4 fruit fly cellular contexts compared by ENCODE assay signal in the genomic region with DNA sequence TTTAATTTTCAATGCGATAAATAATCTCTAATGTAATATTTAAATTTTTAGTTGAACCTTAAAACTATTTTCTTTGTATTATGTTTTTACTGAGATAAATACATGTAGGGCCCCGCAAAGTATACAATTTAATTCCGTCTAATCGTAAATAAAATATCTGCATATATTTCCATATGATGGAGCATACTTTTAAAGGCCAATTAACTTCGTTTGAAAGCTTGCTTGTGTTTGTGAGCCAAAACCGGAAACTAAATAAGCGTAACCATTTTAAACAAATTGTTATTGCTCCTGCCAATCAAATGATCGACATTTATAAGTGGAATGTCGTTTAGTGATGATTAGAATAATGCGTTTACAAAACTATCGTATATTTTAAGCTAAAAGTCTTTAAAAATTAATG.
TF ChIP-seq lines count a peak whose summit lies in the region.

No protein-coding gene starts in this region.

- TF ChIP-seq CTCF in whole organism, embryonic (GFP tag; optimal IDR thresholded peaks at IDR 0.05; lab: Kevin White, UChicago) = no peak

TF ChIP-seq in whole organism, adult, 20 proteins besides CTCF, POLR2A, EP300 and RAD21:
- TF ChIP-seq CG11617 (GFP tag; optimal IDR thresholded peaks at IDR 0.05; lab: Kevin White, UChicago) = peak; percentile 29
- TF ChIP-seq Crg-1 (GFP tag; optimal IDR thresholded peaks at IDR 0.05; lab: Kevin White, UChicago) = no peak
- no peak for TF ChIP-seq toe (GFP tag; optimal IDR thresholded peaks at IDR 0.05; lab: Kevin White, UChicago)
- no peak for TF ChIP-seq tj (GFP tag; optimal IDR thresholded peaks at IDR 0.05; lab: Kevin White, UChicago)
- no peak for TF ChIP-seq CG1620 (GFP tag; optimal IDR thresholded peaks at IDR 0.05; lab: Kevin White, UChicago)
- no peak for TF ChIP-seq cnc (optimal IDR thresholded peaks at IDR 0.05; lab: Kevin White, UChicago)
- TF ChIP-seq CG33017 (tag; optimal IDR thresholded peaks at IDR 0.05; lab: Kevin White, UChicago) = no peak
- no peak for TF ChIP-seq Clk (GFP tag; optimal IDR thresholded peaks at IDR 0.05; lab: Kevin White, UChicago)
- TF ChIP-seq bab1 (GFP tag; optimal IDR thresholded peaks at IDR 0.05; lab: Kevin White, UChicago) = peak; percentile 36
- TF ChIP-seq Mnt (GFP tag; optimal IDR thresholded peaks at IDR 0.05; lab: Kevin White, UChicago) = no peak
- no peak for TF ChIP-seq Hr96 (GFP tag; optimal IDR thresholded peaks at IDR 0.05; lab: Kevin White, UChicago)
- no peak for TF ChIP-seq CG12768 (GFP tag; optimal IDR thresholded peaks at IDR 0.05; lab: Kevin White, UChicago)
- no peak for TF ChIP-seq CG14711 (tag; optimal IDR thresholded peaks at IDR 0.05; lab: Kevin White, UChicago)
- no peak for TF ChIP-seq CG5204 (GFP tag; optimal IDR thresholded peaks at IDR 0.05; lab: Kevin White, UChicago)
- no peak for TF ChIP-seq CG7045 (GFP tag; optimal IDR thresholded peaks at IDR 0.05; lab: Kevin White, UChicago)
- TF ChIP-seq CG7101 (tag; optimal IDR thresholded peaks at IDR 0.05; lab: Kevin White, UChicago) = peak; percentile 35
TF ChIP-seq in whole organism, adult: peak in this region for 3.

TF ChIP-seq in whole organism, embryonic, 481 proteins besides CTCF, POLR2A, EP300 and RAD21 (continues in another document):
- TF ChIP-seq CG10274 (GFP tag; optimal IDR thresholded peaks at IDR 0.05; lab: Kevin White, UChicago) (no peak), Meics (GFP tag; optimal IDR thresholded peaks at IDR 0.05; lab: Kevin White, UChicago) (peak; percentile 8), onecut (GFP tag; IDR thresholded peaks at IDR 0.05; lab: Robert Waterston, UW) (no peak), ci (GFP tag; IDR thresholded peaks at IDR 0.05; lab: Robert Waterston, UW) (peak; percentile 7; the same call in 1 of the 3 replicates), CG12299 (tag; optimal IDR thresholded peaks at IDR 0.05; lab: Kevin White, UChicago) (no peak), ranshi (GFP tag; IDR thresholded peaks at IDR 0.05; lab: Robert Waterston, UW) (no peak), CG12219 (GFP tag; optimal IDR thresholded peaks at IDR 0.05; lab: Kevin White, UChicago) (no peak), tna (GFP tag; IDR thresholded peaks at IDR 0.05; lab: Robert Waterston, UW; ENCODE audit: partially characterized antibody) (no peak), tll (GFP tag; optimal IDR thresholded peaks at IDR 0.05; lab: Kevin White, UChicago) (no peak), al (GFP tag; IDR thresholded peaks at IDR 0.05; lab: Robert Waterston, UW) (no peak), jing (GFP tag; optimal IDR thresholded peaks at IDR 0.05; lab: Kevin White, UChicago) (no peak), Lhr (GFP tag; optimal IDR thresholded peaks at IDR 0.05; lab: Kevin White, UChicago) (no peak), Lim3 (GFP tag; IDR thresholded peaks at IDR 0.05; lab: Robert Waterston, UW) (no peak), CG1832 (GFP tag; optimal IDR thresholded peaks at IDR 0.05; lab: Kevin White, UChicago) (no peak), chinmo (GFP tag; IDR thresholded peaks at IDR 0.05; lab: Robert Waterston, UW; ENCODE audit: partially characterized antibody) (no peak), cg (GFP tag; optimal IDR thresholded peaks at IDR 0.05; lab: Kevin White, UChicago) (peak; percentile 60), Ets97D (GFP tag; optimal IDR thresholded peaks at IDR 0.05; lab: Kevin White, UChicago) (peak; percentile 90), Vsx1 (GFP tag; optimal IDR thresholded peaks at IDR 0.05; lab: Kevin White, UChicago) (peak; percentile 100), Gsc (GFP tag; IDR thresholded peaks at IDR 0.05; lab: Robert Waterston, UW) (no peak), BEAF-32 (GFP tag; optimal IDR thresholded peaks at IDR 0.05; lab: Kevin White, UChicago) (no peak), Scr (GFP tag; IDR thresholded peaks at IDR 0.05; lab: Robert Waterston, UW; ENCODE audit: partially characterized antibody) (no peak), Optix (GFP tag; IDR thresholded peaks at IDR 0.05; lab: Robert Waterston, UW) (no peak), Adf1 (GFP tag; IDR thresholded peaks at IDR 0.05; lab: Robert Waterston, UW) (no peak), crp (GFP tag; optimal IDR thresholded peaks at IDR 0.05; lab: Kevin White, UChicago) (no peak), mirr (GFP tag; optimal IDR thresholded peaks at IDR 0.05; lab: Kevin White, UChicago) (peak; percentile 26)

TF ChIP-seq in whole organism, prepupa, 60 proteins besides CTCF, POLR2A, EP300 and RAD21:
- TF ChIP-seq CG31627 (GFP tag; optimal IDR thresholded peaks at IDR 0.05; lab: Kevin White, UChicago) (no peak), Eip78C (GFP tag; lab: Kevin White, UChicago) (peak; percentile 47), CG3919 (GFP tag; optimal IDR thresholded peaks at IDR 0.05; lab: Kevin White, UChicago) (no peak), CG34406 (GFP tag; optimal IDR thresholded peaks at IDR 0.05; lab: Kevin White, UChicago) (no peak), svp (GFP tag; lab: Kevin White, UChicago) (peak; percentile 22), vri (GFP tag; optimal IDR thresholded peaks at IDR 0.05; lab: Kevin White, UChicago) (peak; percentile 2)
TF ChIP-seq in whole organism, prepupa: peak in this region for 3.

TF ChIP-seq in whole organism, wandering third instar larva, 38 proteins besides CTCF, POLR2A, EP300 and RAD21:
- TF ChIP-seq OdsH (GFP tag; optimal IDR thresholded peaks at IDR 0.05; lab: Kevin White, UChicago) = no peak
- no peak for TF ChIP-seq Dif (GFP tag; optimal IDR thresholded peaks at IDR 0.05; lab: Kevin White, UChicago; ENCODE audit: partially characterized antibody)
- TF ChIP-seq lola (GFP tag; optimal IDR thresholded peaks at IDR 0.05; lab: Kevin White, UChicago) = no peak
- TF ChIP-seq usp (GFP tag; optimal IDR thresholded peaks at IDR 0.05; lab: Kevin White, UChicago) = no peak
- no peak for TF ChIP-seq dl (GFP tag; optimal IDR thresholded peaks at IDR 0.05; lab: Kevin White, UChicago; ENCODE audit: insufficient read depth in 1 of 2, partially characterized antibody in 2 of 2)
- no peak for TF ChIP-seq jim (GFP tag; optimal IDR thresholded peaks at IDR 0.05; lab: Kevin White, UChicago)
- no peak for TF ChIP-seq Sp1 (GFP tag; optimal IDR thresholded peaks at IDR 0.05; lab: Kevin White, UChicago)
- TF ChIP-seq Vsx2 (GFP tag; optimal IDR thresholded peaks at IDR 0.05; lab: Kevin White, UChicago; ENCODE audit: partially characterized antibody) = peak; percentile 93
- TF ChIP-seq foxo (GFP tag; optimal IDR thresholded peaks at IDR 0.05; lab: Kevin White, UChicago) = no peak
- TF ChIP-seq rgr (GFP tag; optimal IDR thresholded peaks at IDR 0.05; lab: Kevin White, UChicago) = peak; percentile 7
- no peak for TF ChIP-seq Abd-B (GFP tag; optimal IDR thresholded peaks at IDR 0.05; lab: Kevin White, UChicago)
- TF ChIP-seq CG9705 (GFP tag; optimal IDR thresholded peaks at IDR 0.05; lab: Kevin White, UChicago) = no peak
- no peak for TF ChIP-seq Hnf4 (GFP tag; optimal IDR thresholded peaks at IDR 0.05; lab: Kevin White, UChicago)
- no peak for TF ChIP-seq woc (GFP tag; optimal IDR thresholded peaks at IDR 0.05; lab: Kevin White, UChicago)
- no peak for TF ChIP-seq pan (optimal IDR thresholded peaks at IDR 0.05; lab: Kevin White, UChicago)
- TF ChIP-seq tai (GFP tag; optimal IDR thresholded peaks at IDR 0.05; lab: Kevin White, UChicago) = no peak
- no peak for TF ChIP-seq dmrt93B (GFP tag; optimal IDR thresholded peaks at IDR 0.05; lab: Kevin White, UChicago)
- peak; percentile 2 for TF ChIP-seq fru (GFP tag; optimal IDR thresholded peaks at IDR 0.05; lab: Kevin White, UChicago)
- TF ChIP-seq Myc (optimal IDR thresholded peaks at IDR 0.05; lab: Kevin White, UChicago) = peak; percentile 27
- TF ChIP-seq Hr83 (GFP tag; optimal IDR thresholded peaks at IDR 0.05; lab: Kevin White, UChicago; ENCODE audit: poor library complexity, severe bottlenecking) = no peak
- no peak for TF ChIP-seq ey (GFP tag; optimal IDR thresholded peaks at IDR 0.05; lab: Kevin White, UChicago)
- TF ChIP-seq CrebA (GFP tag; optimal IDR thresholded peaks at IDR 0.05; lab: Kevin White, UChicago; ENCODE audit: borderline replicate concordance) = no peak
- no peak for TF ChIP-seq brk (GFP tag; optimal IDR thresholded peaks at IDR 0.05; lab: Kevin White, UChicago)
- no peak for TF ChIP-seq dsf (GFP tag; optimal IDR thresholded peaks at IDR 0.05; lab: Kevin White, UChicago; ENCODE audit: borderline replicate concordance)
- TF ChIP-seq sage (GFP tag; optimal IDR thresholded peaks at IDR 0.05; lab: Kevin White, UChicago) = no peak
- no peak for TF ChIP-seq CG32264 (GFP tag; optimal IDR thresholded peaks at IDR 0.05; lab: Kevin White, UChicago)
- no peak for TF ChIP-seq Jra (GFP tag; optimal IDR thresholded peaks at IDR 0.05; lab: Kevin White, UChicago)
- no peak for TF ChIP-seq h (GFP tag; optimal IDR thresholded peaks at IDR 0.05; lab: Kevin White, UChicago)
- TF ChIP-seq N (GFP tag; optimal IDR thresholded peaks at IDR 0.05; lab: Kevin White, UChicago) = peak; percentile 11
- TF ChIP-seq HLH106 (tag; optimal IDR thresholded peaks at IDR 0.05; lab: Kevin White, UChicago) = no peak
- TF ChIP-seq Hr78 (GFP tag; optimal IDR thresholded peaks at IDR 0.05; lab: Kevin White, UChicago) = no peak
- TF ChIP-seq Rel (GFP tag; optimal IDR thresholded peaks at IDR 0.05; lab: Kevin White, UChicago) = no peak
- no peak for TF ChIP-seq Rel (tag; optimal IDR thresholded peaks at IDR 0.05; lab: Kevin White, UChicago)
- no peak for TF ChIP-seq GATAd (GFP tag; optimal IDR thresholded peaks at IDR 0.05; lab: Kevin White, UChicago)
- no peak for TF ChIP-seq psq (GFP tag; optimal IDR thresholded peaks at IDR 0.05; lab: Kevin White, UChicago)
- no peak for TF ChIP-seq Dfd (GFP tag; optimal IDR thresholded peaks at IDR 0.05; lab: Kevin White, UChicago)
- no peak for TF ChIP-seq sv (GFP tag; optimal IDR thresholded peaks at IDR 0.05; lab: Kevin White, UChicago)
